Fruit fly (Drosophila melanogaster): ENCODE data around the gene CG43175.

dm6 chr3R:17618699-17619150 is 11.8 kb upstream of the CG43175 start, which contains the start of the genes CG14324 and CG14326:
- TF ChIP-seq Hr83 (GFP tag; optimal IDR thresholded peaks at IDR 0.05; ENCODE audit: poor library complexity, severe bottlenecking): no peak
- no peak for TF ChIP-seq OdsH (GFP tag; optimal IDR thresholded peaks at IDR 0.05)
- TF ChIP-seq rgr (GFP tag; optimal IDR thresholded peaks at IDR 0.05): no peak
- no peak for TF ChIP-seq foxo (GFP tag; optimal IDR thresholded peaks at IDR 0.05)
- TF ChIP-seq br (GFP tag; optimal IDR thresholded peaks at IDR 0.05): no peak
- TF ChIP-seq ey (GFP tag; optimal IDR thresholded peaks at IDR 0.05): no peak
- no peak for TF ChIP-seq psq (GFP tag; optimal IDR thresholded peaks at IDR 0.05)
- TF ChIP-seq pan (optimal IDR thresholded peaks at IDR 0.05): no peak
